Worm (Caenorhabditis elegans): ENCODE data around the gene abhd-12.

abhd-12 gene

DNA sequence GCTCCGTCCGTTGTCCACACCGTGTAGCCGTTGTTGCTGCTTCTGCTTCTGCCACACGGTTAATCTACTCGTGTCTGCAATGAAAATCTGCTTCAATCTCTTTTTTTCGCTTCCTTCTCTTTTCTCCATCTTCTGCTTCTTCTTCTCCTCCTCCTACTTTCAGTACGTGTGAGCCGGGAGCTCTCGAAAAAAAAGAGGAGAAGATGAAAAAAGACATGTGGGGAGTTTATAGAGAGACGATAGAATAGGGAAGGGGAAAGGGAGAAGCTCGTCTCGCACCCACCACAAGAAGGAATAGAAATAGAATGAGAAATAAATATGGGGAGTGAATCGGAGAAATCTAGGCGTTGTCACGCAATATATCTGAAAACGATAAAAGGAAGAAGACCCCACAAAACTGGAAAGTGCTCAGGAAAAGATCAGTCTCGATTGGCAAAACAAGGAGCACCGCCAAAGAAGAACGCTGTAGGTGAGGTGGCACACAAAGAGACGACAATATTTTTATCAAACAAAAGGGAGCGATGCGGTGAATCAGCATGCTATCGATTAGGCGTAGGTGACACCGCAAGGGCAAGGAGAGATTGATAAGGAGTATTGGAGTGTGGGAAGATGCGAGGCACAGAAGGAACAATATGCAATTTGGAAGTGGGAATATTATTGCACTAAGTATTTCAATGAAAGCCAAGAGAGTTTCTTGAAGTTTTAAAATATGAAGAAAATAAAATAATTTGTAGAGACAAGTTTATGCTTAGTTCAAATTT lies 5.8 kb upstream of the abhd-12 start, which contains the start of gene let-413:
TSS of gene let-413 (minus strand) at position 76 of the 761 bp plus-strand sequence.
- TF ChIP-seq dao-5 (tag; optimal IDR thresholded peaks at IDR 0.05) (no peak), W03F9.2 (tag; optimal IDR thresholded peaks at IDR 0.05) (no peak), him-1 (tag; optimal IDR thresholded peaks at IDR 0.05) (no peak)

ce11 chrV:7978798-7979197 lies 4.9 kb upstream of the abhd-12 start:
- no peak for TF ChIP-seq W03F9.2 (tag; optimal IDR thresholded peaks at IDR 0.05)
- no peak for TF ChIP-seq dao-5 (tag; optimal IDR thresholded peaks at IDR 0.05)
- no peak for TF ChIP-seq him-1 (tag; optimal IDR thresholded peaks at IDR 0.05)

- peak; percentile 14 for TF ChIP-seq him-1 (tag; optimal IDR thresholded peaks at IDR 0.05)
- TF ChIP-seq W03F9.2 (tag; optimal IDR thresholded peaks at IDR 0.05): no peak
- TF ChIP-seq dao-5 (tag; optimal IDR thresholded peaks at IDR 0.05): no peak
These were observed 3.2 kb upstream of the abhd-12 start for ce11 chrV:7980370-7980987.

DNA sequence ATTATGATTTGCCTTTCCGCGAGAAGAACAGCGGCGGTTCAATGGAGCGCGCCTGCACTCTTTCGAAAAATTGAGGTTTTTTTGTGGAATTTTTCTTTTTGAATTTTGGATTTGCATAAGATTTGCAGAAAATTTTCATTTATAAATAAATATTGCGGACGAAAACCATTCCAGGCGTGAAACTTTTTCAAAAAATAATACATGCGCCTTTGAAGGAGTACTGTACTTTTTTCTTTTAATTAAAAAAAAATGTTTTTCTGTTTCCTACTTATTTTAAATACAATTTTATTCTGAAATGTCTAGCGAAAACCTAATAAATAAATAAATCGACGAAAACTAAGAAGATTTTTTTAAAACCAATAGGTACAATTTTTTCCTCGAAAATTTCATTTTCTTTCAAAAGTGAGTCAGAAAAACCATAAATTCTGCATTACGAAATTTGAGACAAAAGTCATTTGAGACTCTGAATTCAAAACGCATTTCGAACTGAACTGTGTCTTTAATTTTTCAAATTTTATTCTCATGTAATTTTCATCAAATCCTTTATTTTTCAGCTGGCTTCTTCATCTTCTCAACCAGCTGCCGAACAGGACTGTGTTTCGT lies 2.6 kb upstream of the abhd-12 start, which contains the start of gene F26D11.1:
TSS of gene F26D11.1 (plus strand) at position 553 of the 603 bp plus-strand sequence.
- TF ChIP-seq W03F9.2 (tag; optimal IDR thresholded peaks at IDR 0.05): no peak
- no peak for TF ChIP-seq him-1 (tag; optimal IDR thresholded peaks at IDR 0.05)
- TF ChIP-seq dao-5 (tag; optimal IDR thresholded peaks at IDR 0.05): no peak

DNA sequence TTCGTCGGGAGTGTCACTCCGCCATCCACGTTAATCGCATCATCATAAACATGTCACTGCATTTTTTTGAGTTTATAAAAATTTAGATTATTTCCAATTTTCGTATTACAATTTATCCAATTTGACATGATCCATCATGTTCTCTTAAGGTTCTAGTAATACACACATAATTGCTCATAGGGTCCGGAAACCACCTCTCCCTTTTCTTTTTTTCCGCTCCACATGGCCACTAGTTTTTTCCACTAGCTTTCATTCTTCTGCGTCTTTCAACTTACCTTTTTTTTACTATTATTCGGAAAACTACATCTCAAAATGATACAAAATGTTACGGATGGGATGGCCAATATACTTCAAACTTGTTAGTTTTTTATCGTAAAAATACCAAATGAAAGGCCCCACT lies 2.2 kb downstream of the abhd-12 start, which contains the start of gene Y97E10AL.1:
TSS of gene Y97E10AL.1 (plus strand) at position 301 of the 400 bp plus-strand sequence.
- TF ChIP-seq W03F9.2 (tag; optimal IDR thresholded peaks at IDR 0.05): no peak
- no peak for TF ChIP-seq him-1 (tag; optimal IDR thresholded peaks at IDR 0.05)
- TF ChIP-seq dao-5 (tag; optimal IDR thresholded peaks at IDR 0.05): no peak

DNA sequence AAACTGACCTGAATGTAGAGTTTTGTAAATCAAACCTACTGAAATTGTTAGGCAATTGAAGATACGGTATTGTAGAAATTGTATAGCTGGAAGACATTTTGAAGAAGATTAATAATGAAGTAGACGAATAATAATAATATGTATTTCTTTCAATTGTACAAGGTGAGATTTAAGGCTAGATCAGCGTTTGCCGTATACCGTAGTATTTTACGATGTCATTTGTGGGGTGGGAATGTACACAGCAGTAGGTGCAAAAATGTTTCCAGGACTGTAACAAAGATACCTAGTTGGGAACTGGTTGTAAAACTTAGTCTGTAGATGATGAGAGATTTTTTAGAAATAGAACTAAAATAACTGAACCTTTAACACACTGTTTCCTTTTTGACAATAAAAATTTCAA lies 10.9 kb downstream of the abhd-12 start, which contains the start of gene ceh-76:
TSS of gene ceh-76 (minus strand) at position 101 of the 400 bp plus-strand sequence.
- TF ChIP-seq dao-5 (tag; optimal IDR thresholded peaks at IDR 0.05): no peak
- no peak for TF ChIP-seq him-1 (tag; optimal IDR thresholded peaks at IDR 0.05)

DNA sequence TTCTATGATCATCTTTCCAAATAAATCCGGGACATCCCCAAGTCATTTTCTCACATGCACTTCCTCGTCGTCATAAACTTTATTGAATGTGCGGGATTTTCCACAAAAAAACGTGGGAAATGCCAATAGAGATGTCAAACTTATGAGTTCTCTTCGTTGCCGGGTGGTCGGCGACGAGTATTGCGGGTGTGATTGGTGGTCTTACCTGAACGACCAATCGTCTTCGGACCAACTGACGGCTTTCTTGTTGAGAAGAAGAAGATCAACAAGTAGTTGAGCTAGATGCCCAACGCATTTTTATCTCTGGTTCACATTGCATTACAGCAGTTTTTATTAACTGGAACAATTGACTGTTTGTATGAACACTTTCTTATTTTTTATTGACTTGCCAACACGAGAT lies 11.5 kb downstream of the abhd-12 start:
- no peak for TF ChIP-seq W03F9.2 (tag; optimal IDR thresholded peaks at IDR 0.05)
- no peak for TF ChIP-seq him-1 (tag; optimal IDR thresholded peaks at IDR 0.05)
- no peak for TF ChIP-seq dao-5 (tag; optimal IDR thresholded peaks at IDR 0.05)

DNA sequence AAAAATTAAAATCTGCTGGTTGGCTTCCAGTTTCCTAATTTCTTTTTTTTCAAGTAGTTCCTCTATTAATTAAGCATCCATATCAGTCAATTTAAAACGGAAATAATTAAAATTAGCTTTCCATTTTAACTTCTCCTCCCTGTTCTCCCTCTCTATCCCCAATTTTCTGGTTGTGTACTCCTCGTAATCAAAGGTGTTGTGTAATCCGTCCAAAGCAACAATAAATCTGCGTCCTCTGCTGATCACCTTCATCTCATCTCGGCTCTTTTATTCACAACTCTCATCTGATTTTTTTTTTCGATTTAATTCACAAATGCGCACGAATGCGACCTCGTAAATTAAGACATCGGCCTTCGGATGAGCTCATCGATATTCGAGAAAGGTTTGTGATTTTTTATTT lies 12.2 kb downstream of the abhd-12 start, which contains the start of gene Y97E10AR.2:
TSS of gene Y97E10AR.2 (plus strand) at position 301 of the 400 bp plus-strand sequence.
- TF ChIP-seq dao-5 (tag; optimal IDR thresholded peaks at IDR 0.05) (no peak), W03F9.2 (tag; optimal IDR thresholded peaks at IDR 0.05) (no peak), him-1 (tag; optimal IDR thresholded peaks at IDR 0.05) (no peak)

DNA sequence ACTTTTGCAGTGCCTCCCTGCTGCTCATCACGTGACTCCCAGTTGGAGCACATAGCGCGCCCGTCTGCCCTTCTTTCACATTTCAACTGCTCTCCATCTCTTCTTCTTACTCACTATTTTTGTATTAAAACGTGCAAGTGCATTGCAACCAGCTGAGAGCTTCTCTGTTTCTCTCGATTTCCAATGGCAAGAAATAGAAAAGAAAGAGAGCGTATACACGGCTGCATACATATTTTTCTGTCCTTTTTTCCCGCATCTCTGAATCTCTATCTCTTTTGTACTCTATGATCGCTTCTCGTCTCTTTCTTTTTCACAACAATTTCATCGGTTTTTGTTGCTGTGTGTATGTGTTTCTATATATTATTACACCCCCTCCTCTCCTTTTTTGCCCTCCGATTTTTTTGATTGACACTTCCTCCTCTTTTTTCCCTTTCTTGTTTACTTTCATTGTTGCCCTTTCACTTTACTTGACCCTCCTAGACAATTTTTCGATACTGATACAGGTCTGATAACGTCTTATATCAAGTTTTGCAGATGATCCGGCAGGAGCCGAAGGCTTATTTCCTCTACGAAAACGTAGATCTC lies 17.3 kb downstream of the abhd-12 start, which contains the start of gene Y97E10AR.1:
TSS of gene Y97E10AR.1 (plus strand) at position 535 of the 585 bp plus-strand sequence.
- no peak for TF ChIP-seq dao-5 (tag; optimal IDR thresholded peaks at IDR 0.05)
- peak; percentile 90 for TF ChIP-seq him-1 (tag; optimal IDR thresholded peaks at IDR 0.05)
- TF ChIP-seq W03F9.2 (tag; optimal IDR thresholded peaks at IDR 0.05): peak; percentile 74

ce11 chrV:8005000-8005399 lies 21.3 kb downstream of the abhd-12 start, which contains the start of gene Y97E10AR.8:
Y97E10AR.8 (plus strand) TSS chrV:8005300.
- TF ChIP-seq W03F9.2 (tag; optimal IDR thresholded peaks at IDR 0.05): no peak
- TF ChIP-seq dao-5 (tag; optimal IDR thresholded peaks at IDR 0.05): no peak
- TF ChIP-seq him-1 (tag; optimal IDR thresholded peaks at IDR 0.05): no peak

ce11 chrV:8007460-8008292 lies 24.0 kb downstream of the abhd-12 start, which contains the start of gene Y97E10AR.3:
Y97E10AR.3 (minus strand) TSS chrV:8007510.
- no peak for TF ChIP-seq him-1 (tag; optimal IDR thresholded peaks at IDR 0.05)
- no peak for TF ChIP-seq dao-5 (tag; optimal IDR thresholded peaks at IDR 0.05)
- no peak for TF ChIP-seq W03F9.2 (tag; optimal IDR thresholded peaks at IDR 0.05)

DNA sequence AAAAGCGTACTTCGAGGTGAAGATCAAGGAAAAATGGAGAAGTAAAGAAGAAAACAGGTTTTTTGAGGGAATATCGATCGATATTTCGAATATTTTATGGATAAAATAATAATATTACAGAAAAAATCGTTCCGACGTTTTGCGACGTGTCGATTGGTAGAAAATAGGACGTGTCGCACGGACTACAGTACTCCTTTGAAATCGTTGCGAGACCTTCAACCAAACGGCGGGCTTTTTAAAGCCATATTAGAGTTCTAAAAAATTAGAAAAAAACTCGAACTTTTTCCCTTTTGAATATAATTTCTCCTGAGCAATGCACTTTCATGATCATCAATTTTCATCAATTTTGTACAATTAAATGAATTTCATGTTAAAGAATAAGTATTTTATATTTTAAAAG lies 26.4 kb downstream of the abhd-12 start, which contains the start of gene Y97E10AR.4:
TSS of gene Y97E10AR.4 (minus strand) at position 131 of the 400 bp plus-strand sequence.
- TF ChIP-seq dao-5 (tag; optimal IDR thresholded peaks at IDR 0.05) (no peak), W03F9.2 (tag; optimal IDR thresholded peaks at IDR 0.05) (no peak), him-1 (tag; optimal IDR thresholded peaks at IDR 0.05) (no peak)

All from whole organism, L4/young adult.